Fruit fly (Drosophila melanogaster): Measurements from ENCODE around the gene Sfxn1-3.

DNA sequence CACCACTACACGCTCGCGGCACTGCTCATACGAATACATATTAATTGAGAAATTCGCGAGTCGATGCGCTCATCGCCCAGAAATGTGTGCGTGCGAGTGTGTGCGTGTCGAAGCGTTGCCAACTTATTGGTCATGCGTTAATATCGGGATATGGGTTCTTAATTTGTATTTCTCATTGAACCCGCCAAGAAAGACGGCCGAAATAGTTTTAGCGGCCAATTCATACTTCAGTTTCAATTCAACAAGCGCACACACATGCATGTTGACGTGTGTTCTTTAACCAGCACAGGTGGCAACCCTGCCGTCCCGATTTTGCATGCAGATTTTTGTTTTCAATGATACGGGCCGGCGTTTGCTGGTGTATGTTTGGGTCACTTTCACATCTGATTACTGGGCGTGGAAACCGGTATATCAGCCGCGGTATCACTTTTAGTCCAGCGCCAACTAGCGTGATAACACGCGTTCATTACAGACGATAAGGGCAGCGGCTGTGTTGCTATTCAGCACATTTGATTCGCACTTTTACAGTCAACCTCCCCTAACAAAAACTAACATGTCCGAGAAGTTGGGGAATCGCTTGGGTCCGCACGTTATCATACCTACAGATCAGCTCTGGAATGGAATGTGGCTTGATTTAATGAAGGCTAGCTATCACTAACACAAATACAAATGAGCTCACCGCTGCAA is 25.4 kb downstream of the Sfxn1-3 start:
- TF ChIP-seq CG10274 (GFP tag; optimal IDR thresholded peaks at IDR 0.05) (peak; percentile 9), Hr3 (GFP tag; optimal IDR thresholded peaks at IDR 0.05) (no peak), zf30C (GFP tag; optimal IDR thresholded peaks at IDR 0.05) (no peak), ssp (GFP tag; IDR thresholded peaks at IDR 0.05) (no peak), CG6765 (GFP tag; optimal IDR thresholded peaks at IDR 0.05) (no peak), CG2712 (tag; optimal IDR thresholded peaks at IDR 0.05) (no peak), CG10366 (GFP tag; IDR thresholded peaks at IDR 0.05) (no peak), CG2120 (GFP tag; optimal IDR thresholded peaks at IDR 0.05) (peak; percentile 41), CG14710 (tag; optimal IDR thresholded peaks at IDR 0.05) (no peak), Ptx1 (GFP tag; IDR thresholded peaks at IDR 0.05) (no peak), D19A (tag; optimal IDR thresholded peaks at IDR 0.05) (no peak), CG7963 (GFP tag; IDR thresholded peaks at IDR 0.05; ENCODE audit: partially characterized antibody) (no peak), fd3F (GFP tag; optimal IDR thresholded peaks at IDR 0.05) (no peak)
